Fruit fly (Drosophila melanogaster) whole organism, wandering third instar larva: ENCODE data around the gene CG34297.

Experiments used
- Abd-B ChIP-seq: fragments of >200 bp; optimal IDR thresholded peaks from 2 replicates; lab custom pipeline; 2017; ENCODE audit warnings: missing biosample characterization, missing genetic modification characterization
- CG32264 ChIP-seq: fragments of 200-800 bp; sonication (Bioruptor generic); optimal IDR thresholded peaks from 2 replicates; lab custom pipeline; 2016; ENCODE audit warnings: missing biosample characterization, missing genetic modification characterization
- CrebA ChIP-seq: fragments of 200-800 bp; sonication (Bioruptor generic); optimal IDR thresholded peaks from 2 replicates; lab custom pipeline; 2016; ENCODE audit warnings: missing biosample characterization, mild to moderate bottlenecking, missing genetic modification characterization, borderline replicate concordance
- Dfd ChIP-seq: fragments of >200 bp; optimal IDR thresholded peaks from 2 replicates; lab custom pipeline; 2017; ENCODE audit warnings: missing biosample characterization, missing genetic modification characterization
- Dif ChIP-seq: fragments of 200-275, 200-300 bp; sonication (Bioruptor generic); optimal IDR thresholded peaks from 2 replicates; lab custom pipeline; 2018; ENCODE audit warnings: missing biosample characterization, missing genetic modification characterization; ENCODE audit not compliant: partially characterized antibody
- HLH106 ChIP-seq: fragments of 200-800 bp; optimal IDR thresholded peaks from 3 replicates; lab custom pipeline; 2019; ENCODE audit warnings: missing biosample characterization, mild to moderate bottlenecking, missing genetic modification characterization, moderate library complexity
- Hr78 ChIP-seq: fragments of >200 bp; optimal IDR thresholded peaks from 2 replicates; lab custom pipeline; 2017; ENCODE audit warnings: missing biosample characterization, missing genetic modification characterization
- Jra ChIP-seq: sonication (Bioruptor generic); optimal IDR thresholded peaks from 2 replicates; lab custom pipeline; 2016; ENCODE audit warnings: missing biosample characterization, missing genetic modification characterization
- Mio ChIP-seq: sonication (Bioruptor generic); optimal IDR thresholded peaks from 2 replicates; lab custom pipeline; 2016; ENCODE audit warnings: missing biosample characterization, missing genetic modification characterization
- Myc ChIP-seq: fragments of >200 bp; optimal IDR thresholded peaks from 2 replicates; lab custom pipeline; 2017
- N ChIP-seq: fragments of >200 bp; optimal IDR thresholded peaks from 2 replicates; lab custom pipeline; 2018; ENCODE audit warnings: missing biosample characterization, missing external identifiers, missing genetic modification characterization
- OdsH ChIP-seq: fragments of 200-800 bp; sonication (Bioruptor generic); optimal IDR thresholded peaks from 2 replicates; lab custom pipeline; 2016; ENCODE audit warnings: missing biosample characterization, mild to moderate bottlenecking, missing genetic modification characterization
- Sp1 ChIP-seq: fragments of 200-800 bp; sonication (Bioruptor generic); optimal IDR thresholded peaks from 3 replicates; lab custom pipeline; 2019; ENCODE audit warnings: missing biosample characterization, mild to moderate bottlenecking, missing genetic modification characterization, moderate library complexity
- Vsx2 ChIP-seq: fragments of 200-300, 225-300 bp; sonication (Bioruptor generic); optimal IDR thresholded peaks from 2 replicates; lab custom pipeline; 2018; ENCODE audit warnings: missing biosample characterization, missing genetic modification characterization; ENCODE audit not compliant: partially characterized antibody
- brk ChIP-seq: fragments of 200-800 bp; sonication (Bioruptor generic); optimal IDR thresholded peaks from 2 replicates; lab custom pipeline; 2016; ENCODE audit warnings: missing biosample characterization, mild to moderate bottlenecking, missing genetic modification characterization
- dl ChIP-seq, 2 experiments: fragments of 175-275, 200-275 bp in 1 of 2; fragments of 200-275 bp in 1 of 2; sonication (Bioruptor generic); optimal IDR thresholded peaks; lab custom pipeline; 2018; ENCODE audit warnings: mild to moderate bottlenecking in 2 of 2, missing biosample characterization in 2 of 2, missing genetic modification characterization in 2 of 2, moderate library complexity in 2 of 2; ENCODE audit not compliant: partially characterized antibody in 2 of 2, insufficient read depth in 1 of 2
- dmrt93B ChIP-seq: fragments of 200-800 bp; sonication (Bioruptor generic); optimal IDR thresholded peaks from 2 replicates; lab custom pipeline; 2018; ENCODE audit warnings: missing biosample characterization, mild to moderate bottlenecking, missing genetic modification characterization
- dsf ChIP-seq: sonication (Bioruptor generic); optimal IDR thresholded peaks from 2 replicates; lab custom pipeline; 2016; ENCODE audit warnings: missing biosample characterization, missing genetic modification characterization, borderline replicate concordance
- ey ChIP-seq: fragments of 200-800 bp; sonication (Bioruptor generic); optimal IDR thresholded peaks from 2 replicates; lab custom pipeline; 2016; ENCODE audit warnings: missing biosample characterization, missing genetic modification characterization
- fru ChIP-seq: fragments of 200-800 bp; sonication (Bioruptor generic); optimal IDR thresholded peaks from 3 replicates; lab custom pipeline; 2016; ENCODE audit warnings: missing biosample characterization, mild to moderate bottlenecking, missing genetic modification characterization
- h ChIP-seq: fragments of 200-800 bp; sonication (Bioruptor generic); optimal IDR thresholded peaks from 3 replicates; lab custom pipeline; 2016; ENCODE audit warnings: missing biosample characterization, mild to moderate bottlenecking, missing genetic modification characterization
- jim ChIP-seq: fragments of 175-275, 200-325 bp; sonication (Bioruptor generic); optimal IDR thresholded peaks from 2 replicates; lab custom pipeline; 2016; ENCODE audit warnings: missing biosample characterization, mild to moderate bottlenecking, missing genetic modification characterization
- lola ChIP-seq: fragments of >200 bp; optimal IDR thresholded peaks from 2 replicates; lab custom pipeline; 2017; ENCODE audit warnings: missing biosample characterization, missing genetic modification characterization
- pan ChIP-seq: fragments of >200 bp; optimal IDR thresholded peaks from 2 replicates; lab custom pipeline; 2017
- rgr ChIP-seq: fragments of 200-800 bp; sonication (Bioruptor generic); optimal IDR thresholded peaks from 3 replicates; lab custom pipeline; 2016; ENCODE audit warnings: missing biosample characterization, mild to moderate bottlenecking, missing genetic modification characterization
- sage ChIP-seq: fragments of 200-800 bp; sonication (Bioruptor generic); optimal IDR thresholded peaks from 2 replicates; lab custom pipeline; 2016; ENCODE audit warnings: missing biosample characterization, mild to moderate bottlenecking, missing genetic modification characterization
- sv ChIP-seq: fragments of 200-800 bp; sonication (Bioruptor generic); optimal IDR thresholded peaks from 3 replicates; lab custom pipeline; 2016; ENCODE audit warnings: missing biosample characterization, missing genetic modification characterization
- tai ChIP-seq: sonication (Bioruptor generic); optimal IDR thresholded peaks from 2 replicates; lab custom pipeline; 2016; ENCODE audit warnings: missing biosample characterization, missing genetic modification characterization
- woc ChIP-seq: sonication (Bioruptor generic); optimal IDR thresholded peaks from 2 replicates; lab custom pipeline; 2016; ENCODE audit warnings: missing biosample characterization, mild to moderate bottlenecking, missing genetic modification characterization

The CG34297 gene

DNA sequence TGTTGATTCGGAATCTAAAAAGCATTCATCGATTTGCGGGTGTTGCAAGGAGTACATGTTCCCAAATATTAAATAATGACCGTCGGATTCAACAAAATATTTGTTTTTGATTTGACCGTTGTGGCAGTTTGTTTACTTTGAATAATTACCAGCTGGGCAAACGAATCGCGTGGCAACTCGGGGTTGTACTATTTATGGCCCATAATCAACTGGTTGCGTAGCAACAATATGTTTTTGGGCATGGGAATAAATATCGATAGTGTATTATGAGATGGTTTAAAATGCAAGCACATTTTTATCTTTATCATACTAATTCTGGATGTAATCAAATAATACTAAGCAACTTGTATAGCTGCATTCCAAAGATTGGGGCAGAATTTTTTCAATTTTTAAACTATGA lies at the start of gene CG34297:
Gene CG34297, minus strand, starts transcription at position 101 of the 400 bp plus-strand sequence.
- no peak for TF ChIP-seq sage
- TF ChIP-seq N (GFP tag; lab: Kevin White, UChicago) = no peak
- no peak for TF ChIP-seq ey (GFP tag; lab: Kevin White, UChicago)
- no peak for TF ChIP-seq sv (GFP tag; lab: Kevin White, UChicago)
- no peak for TF ChIP-seq Abd-B (GFP tag; lab: Kevin White, UChicago)
- no peak for TF ChIP-seq Sp1 (GFP tag; lab: Kevin White, UChicago)
- no peak for TF ChIP-seq lola (GFP tag; lab: Kevin White, UChicago)
- no peak for TF ChIP-seq HLH106 (tag; lab: Kevin White, UChicago)
- TF ChIP-seq Dfd (GFP tag; lab: Kevin White, UChicago) = no peak
- no peak for TF ChIP-seq jim (GFP tag; lab: Kevin White, UChicago)
- no peak for TF ChIP-seq CrebA (GFP tag; lab: Kevin White, UChicago)
- no peak for TF ChIP-seq OdsH (GFP tag; lab: Kevin White, UChicago)
- no peak for TF ChIP-seq dl (GFP tag; optimal IDR thresholded peaks at IDR 0.05; lab: Kevin White, UChicago; ENCODE audit: insufficient read depth in 1 of 2, partially characterized antibody in 2 of 2)
- no peak for TF ChIP-seq woc (GFP tag; lab: Kevin White, UChicago)
- no peak for TF ChIP-seq CG32264
- TF ChIP-seq Mio = no peak

dm6 chr3R:6791189-6791886 lies 43.5 kb upstream of the CG34297 start, which contains the start of gene Dfd:
Gene Dfd (plus strand): TSS chr3R:6791836.
- no peak for TF ChIP-seq CG32264
- TF ChIP-seq sage = no peak
- no peak for TF ChIP-seq tai (GFP tag; lab: Kevin White, UChicago)
- TF ChIP-seq OdsH (GFP tag; lab: Kevin White, UChicago) = no peak
- TF ChIP-seq woc (GFP tag; lab: Kevin White, UChicago) = peak; percentile 6
- TF ChIP-seq Hr78 (GFP tag; lab: Kevin White, UChicago) = no peak
- TF ChIP-seq Jra (GFP tag; lab: Kevin White, UChicago) = no peak
- TF ChIP-seq Sp1 (GFP tag; lab: Kevin White, UChicago) = no peak
- no peak for TF ChIP-seq dmrt93B (GFP tag; lab: Kevin White, UChicago)
- TF ChIP-seq fru (GFP tag; lab: Kevin White, UChicago) = no peak
- TF ChIP-seq dl (GFP tag; optimal IDR thresholded peaks at IDR 0.05; lab: Kevin White, UChicago; ENCODE audit: insufficient read depth in 1 of 2, partially characterized antibody in 2 of 2) = peak in 1 of 2 experiments; percentile 71
- no peak for TF ChIP-seq brk (GFP tag; lab: Kevin White, UChicago)
- TF ChIP-seq rgr (GFP tag; lab: Kevin White, UChicago) = no peak
- peak; percentile 83 for TF ChIP-seq Dif (GFP tag; lab: Kevin White, UChicago)
- no peak for TF ChIP-seq Myc (lab: Kevin White, UChicago)
- TF ChIP-seq h (GFP tag; lab: Kevin White, UChicago) = no peak
- no peak for TF ChIP-seq pan (lab: Kevin White, UChicago)
- peak; percentile 64 for TF ChIP-seq Vsx2 (GFP tag; lab: Kevin White, UChicago)
- TF ChIP-seq sv (GFP tag; lab: Kevin White, UChicago) = no peak
- no peak for TF ChIP-seq CrebA (GFP tag; lab: Kevin White, UChicago)
- TF ChIP-seq dsf (GFP tag; lab: Kevin White, UChicago) = no peak

dm6 chr3R:6780004-6780403 lies 32.2 kb upstream of the CG34297 start:
- TF ChIP-seq ey (GFP tag; lab: Kevin White, UChicago) (no peak), Myc (lab: Kevin White, UChicago) (peak; percentile 74), woc (GFP tag; lab: Kevin White, UChicago) (no peak)

DNA sequence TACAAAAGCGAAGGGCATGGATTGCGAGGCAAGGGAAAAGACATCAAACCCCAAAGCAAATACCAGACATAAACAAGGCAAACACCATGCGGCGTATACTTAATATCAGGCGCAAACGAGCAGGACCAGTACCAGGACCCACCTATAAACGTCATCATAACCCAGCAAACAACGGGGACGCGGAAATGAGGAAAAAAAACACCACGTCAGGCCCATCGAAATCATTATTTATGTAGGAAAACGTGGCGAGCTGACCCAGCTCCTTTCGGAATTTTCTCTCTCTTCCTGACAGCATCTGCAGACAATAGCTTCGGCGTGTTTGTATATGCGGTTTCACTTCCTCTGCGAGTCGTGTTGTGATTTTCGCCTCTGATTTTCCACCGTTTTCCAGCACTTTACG lies 29.0 kb upstream of the CG34297 start:
- TF ChIP-seq brk (GFP tag; lab: Kevin White, UChicago) = no peak

- TF ChIP-seq fru (GFP tag; lab: Kevin White, UChicago) (no peak), HLH106 (tag; lab: Kevin White, UChicago) (no peak), Abd-B (GFP tag; lab: Kevin White, UChicago) (no peak)
- TF ChIP-seq, all 38 proteins: peak for 0
Observed at dm6 chr3R:6771797-6772196, 24.0 kb upstream of the CG34297 start.
